Worm (Caenorhabditis elegans) whole organism, young adult: ENCODE data around the gene ivph-3.

Experiments used
- hsf-1 ChIP-seq: fragments of 200-800 bp; sonication (Bioruptor generic); IDR thresholded peaks from 2 replicates; pipeline ENCODE4 v1.3.6; 2022; ENCODE audit warnings: missing genetic modification reagents, missing genetic modification characterization, missing compliant biosample characterization
- sdz-38 ChIP-seq: sonication (generic microtip); optimal IDR thresholded peaks from 2 replicates; lab custom pipeline; 2016; ENCODE audit warnings: missing genotype, missing genetic modification characterization, missing compliant biosample characterization

- no peak for TF ChIP-seq hsf-1
- TF ChIP-seq sdz-38 = no peak
These were observed 23.6 kb upstream of the ivph-3 start for ce11 chrIV:3029882-3030281.
